Fruit fly (Drosophila melanogaster) whole organism, prepupa: Measurements from ENCODE around the gene CG15395.

Experiments used
- Blimp-1 ChIP-seq: fragments of 200-800 bp; sonication (Bioruptor generic); optimal IDR thresholded peaks from 3 replicates; lab custom pipeline; 2017; ENCODE audit warnings: missing biosample characterization, missing genetic modification characterization, mild to moderate bottlenecking, moderate library complexity, missing genetic modification reagents
- CG10631 ChIP-seq: fragments of 200-800 bp; sonication (Bioruptor generic); optimal IDR thresholded peaks from 2 replicates; lab custom pipeline; 2016; ENCODE audit warnings: missing biosample characterization, missing genetic modification characterization
- CG10669 ChIP-seq: fragments of 200-800 bp; sonication (Bioruptor generic); optimal IDR thresholded peaks from 3 replicates; lab custom pipeline; 2018; ENCODE audit warnings: missing biosample characterization, mild to moderate bottlenecking, missing genetic modification characterization, moderate library complexity
- CG11294 ChIP-seq: fragments of 200-800 bp; sonication (Bioruptor generic); IDR thresholded peaks from 2 replicates; pipeline ENCODE4 v1.3.6; 2022; ENCODE audit warnings: missing biosample characterization, missing genetic modification characterization
- CG11762 ChIP-seq: fragments of 200-800 bp; sonication (Bioruptor generic); optimal IDR thresholded peaks from 3 replicates; lab custom pipeline; 2016; ENCODE audit warnings: missing biosample characterization, missing genetic modification characterization; ENCODE audit not compliant: insufficient read depth
- CG11902 ChIP-seq: fragments of 200-800 bp; sonication (Bioruptor generic); optimal IDR thresholded peaks from 3 replicates; lab custom pipeline; 2016; ENCODE audit warnings: missing biosample characterization, missing genetic modification characterization
- CG1621 ChIP-seq: fragments of 200-800 bp; sonication (Bioruptor generic); optimal IDR thresholded peaks from 3 replicates; lab custom pipeline; 2018; ENCODE audit warnings: missing biosample characterization, mild to moderate bottlenecking, missing genetic modification characterization
- CG3032 ChIP-seq: fragments of 200-800 bp; optimal IDR thresholded peaks from 2 replicates; lab custom pipeline; 2019; ENCODE audit warnings: missing biosample characterization, mild to moderate bottlenecking, missing genetic modification characterization, moderate library complexity
- CG31627 ChIP-seq: fragments of 200-800 bp; sonication (Bioruptor generic); optimal IDR thresholded peaks from 3 replicates; lab custom pipeline; 2016; ENCODE audit warnings: missing biosample characterization, missing genetic modification characterization
- CG32006 ChIP-seq: fragments of 200-800 bp; sonication (Bioruptor generic); optimal IDR thresholded peaks from 3 replicates; lab custom pipeline; 2017; ENCODE audit warnings: missing biosample characterization, mild to moderate bottlenecking, missing genetic modification characterization
- CG34406 ChIP-seq: fragments of 200-800 bp; sonication (Bioruptor generic); optimal IDR thresholded peaks from 3 replicates; lab custom pipeline; 2016; ENCODE audit warnings: missing biosample characterization, missing genetic modification characterization
- CG3919 ChIP-seq: fragments of 200-800 bp; sonication (Bioruptor generic); optimal IDR thresholded peaks from 3 replicates; lab custom pipeline; 2016; ENCODE audit warnings: missing biosample characterization, missing genetic modification characterization
- CG4318 ChIP-seq: fragments of 200-800 bp; sonication (Bioruptor generic); optimal IDR thresholded peaks from 3 replicates; lab custom pipeline; 2017; ENCODE audit warnings: missing biosample characterization, mild to moderate bottlenecking, missing genetic modification characterization
- CG6163 ChIP-seq: fragments of 200-800 bp; sonication (Bioruptor generic); IDR thresholded peaks from 3 replicates; pipeline ENCODE4 v1.3.6; 2022; ENCODE audit warnings: missing biosample characterization, missing genetic modification characterization
- CG6276 ChIP-seq: fragments of 200-800 bp; sonication (Bioruptor generic); optimal IDR thresholded peaks from 2 replicates; lab custom pipeline; 2017; ENCODE audit warnings: missing biosample characterization, mild to moderate bottlenecking, missing genetic modification characterization
- CG6792 ChIP-seq: fragments of 200-800 bp; sonication (Bioruptor generic); optimal IDR thresholded peaks from 3 replicates; lab custom pipeline; 2016; ENCODE audit warnings: missing biosample characterization, missing genetic modification characterization
- CG6808 ChIP-seq: fragments of 200-800 bp; sonication (Bioruptor generic); optimal IDR thresholded peaks from 3 replicates; lab custom pipeline; 2017; ENCODE audit warnings: missing biosample characterization, missing genetic modification characterization, mild to moderate bottlenecking, moderate library complexity, missing genetic modification reagents
- CG6854 ChIP-seq: fragments of 200-800 bp; sonication (Bioruptor generic); optimal IDR thresholded peaks from 2 replicates; lab custom pipeline; 2017; ENCODE audit warnings: missing biosample characterization, mild to moderate bottlenecking, missing genetic modification characterization
- CG7368 ChIP-seq: fragments of 200-800 bp; sonication (Bioruptor generic); optimal IDR thresholded peaks from 3 replicates; lab custom pipeline; 2016; ENCODE audit warnings: missing biosample characterization, missing genetic modification characterization
- CG8119 ChIP-seq: fragments of 200-800 bp; sonication (Bioruptor generic); IDR thresholded peaks from 3 replicates; pipeline ENCODE4 v1.3.6; 2022; ENCODE audit warnings: missing biosample characterization, missing genetic modification characterization
- CG8632 ChIP-seq: fragments of 200-800 bp; sonication (Bioruptor generic); optimal IDR thresholded peaks from 3 replicates; lab custom pipeline; 2016; ENCODE audit warnings: missing biosample characterization, missing genetic modification characterization
- CG9139 ChIP-seq: fragments of 200-800 bp; sonication (Bioruptor generic); optimal IDR thresholded peaks from 3 replicates; lab custom pipeline; 2017; ENCODE audit warnings: missing biosample characterization, mild to moderate bottlenecking, missing genetic modification characterization
- Eip78C ChIP-seq: fragments of 200-800 bp; sonication (Bioruptor generic); peaks from one replicate; lab custom pipeline; 2016; ENCODE audit warnings: missing biosample characterization, missing genetic modification characterization
- Eip93F ChIP-seq: fragments of 200-800 bp; sonication (Bioruptor generic); optimal IDR thresholded peaks from 2 replicates; lab custom pipeline; 2016; ENCODE audit warnings: missing biosample characterization, mild to moderate bottlenecking, missing genetic modification characterization
- Ets96B ChIP-seq: fragments of 200-800 bp; optimal IDR thresholded peaks from 2 replicates; lab custom pipeline; 2019; ENCODE audit warnings: missing biosample characterization, mild to moderate bottlenecking, missing genetic modification characterization, moderate library complexity
- Gug ChIP-seq: fragments of 200-800 bp; sonication (Bioruptor generic); IDR thresholded peaks from 2 replicates; pipeline ENCODE4 v1.3.6; 2022; ENCODE audit warnings: missing biosample characterization, missing genetic modification characterization
- Hr38 ChIP-seq: sonication (Bioruptor generic); optimal IDR thresholded peaks from 2 replicates; lab custom pipeline; 2016; ENCODE audit warnings: missing biosample characterization, missing genetic modification characterization
- Hr4 ChIP-seq: fragments of 200-800 bp; sonication (Bioruptor generic); optimal IDR thresholded peaks from 3 replicates; lab custom pipeline; 2016; ENCODE audit warnings: missing biosample characterization, missing genetic modification characterization
- Lpt ChIP-seq: fragments of 200-800 bp; sonication (Bioruptor generic); optimal IDR thresholded peaks from 3 replicates; lab custom pipeline; 2016; ENCODE audit warnings: missing biosample characterization, missing genetic modification characterization
- Met ChIP-seq: fragments of 200-800 bp; sonication (Bioruptor generic); optimal IDR thresholded peaks from 3 replicates; lab custom pipeline; 2016; ENCODE audit warnings: missing biosample characterization, missing genetic modification characterization
- Smox ChIP-seq: fragments of 200-800 bp; sonication (Bioruptor generic); optimal IDR thresholded peaks from 3 replicates; lab custom pipeline; 2016; ENCODE audit warnings: missing biosample characterization, missing genetic modification characterization
- Sox102F ChIP-seq: fragments of 200-800 bp; sonication (Bioruptor generic); optimal IDR thresholded peaks from 2 replicates; lab custom pipeline; 2016; ENCODE audit warnings: missing biosample characterization, mild to moderate bottlenecking, missing genetic modification characterization
- Sox14 ChIP-seq: fragments of 200-800 bp; sonication (Bioruptor generic); optimal IDR thresholded peaks from 3 replicates; lab custom pipeline; 2016; ENCODE audit warnings: missing biosample characterization, missing genetic modification characterization
- Sox15 ChIP-seq: fragments of 200-800 bp; sonication (Bioruptor generic); optimal IDR thresholded peaks from 3 replicates; lab custom pipeline; 2016; ENCODE audit warnings: missing biosample characterization, missing genetic modification characterization
- acj6 ChIP-seq: fragments of 200-800 bp; sonication (Bioruptor generic); optimal IDR thresholded peaks from 3 replicates; lab custom pipeline; 2016; ENCODE audit warnings: missing biosample characterization, missing genetic modification characterization
- dac ChIP-seq: fragments of 200-800 bp; sonication (Bioruptor generic); optimal IDR thresholded peaks from 2 replicates; lab custom pipeline; 2017; ENCODE audit warnings: missing biosample characterization, mild to moderate bottlenecking, missing genetic modification characterization
- dsx ChIP-seq: fragments of 200-800 bp; optimal IDR thresholded peaks from 3 replicates; lab custom pipeline; 2019; ENCODE audit warnings: missing biosample characterization, mild to moderate bottlenecking, missing genetic modification characterization, moderate library complexity; ENCODE audit not compliant: poor library complexity, severe bottlenecking
- eg ChIP-seq: fragments of 200-800 bp; sonication (Bioruptor generic); IDR thresholded peaks from 3 replicates; pipeline ENCODE4 v1.3.6; 2022; ENCODE audit warnings: missing biosample characterization, missing genetic modification characterization
- esn ChIP-seq: fragments of 200-800 bp; sonication (Bioruptor generic); optimal IDR thresholded peaks from 2 replicates; lab custom pipeline; 2016; ENCODE audit warnings: missing biosample characterization, mild to moderate bottlenecking, missing genetic modification characterization, moderate library complexity
- fd85E ChIP-seq: fragments of 200-800 bp; sonication (Bioruptor generic); optimal IDR thresholded peaks from 3 replicates; lab custom pipeline; 2016; ENCODE audit warnings: missing biosample characterization, missing genetic modification characterization
- lz ChIP-seq: fragments of 200-800 bp; sonication (Bioruptor generic); optimal IDR thresholded peaks from 3 replicates; lab custom pipeline; 2016; ENCODE audit warnings: missing biosample characterization, missing genetic modification characterization
- net ChIP-seq: fragments of 200-800 bp; sonication (Bioruptor generic); optimal IDR thresholded peaks from 3 replicates; lab custom pipeline; 2016; ENCODE audit warnings: missing biosample characterization, missing genetic modification characterization
- pdm3 ChIP-seq: fragments of 200-800 bp; sonication (Bioruptor generic); optimal IDR thresholded peaks from 3 replicates; lab custom pipeline; 2016; ENCODE audit warnings: missing biosample characterization, missing genetic modification characterization
- salr ChIP-seq, 2 experiments: fragments of 200-800 bp; sonication (Bioruptor generic); optimal IDR thresholded peaks; 3 replicates each; lab custom pipeline; 2016 to 2018; ENCODE audit warnings: missing biosample characterization in 2 of 2, missing genetic modification characterization in 2 of 2, mild to moderate bottlenecking in 1 of 2
- spab ChIP-seq: fragments of 200-800 bp; sonication (Bioruptor generic); optimal IDR thresholded peaks from 2 replicates; lab custom pipeline; 2017; ENCODE audit warnings: missing biosample characterization, mild to moderate bottlenecking, missing genetic modification characterization, missing genetic modification reagents
- ss ChIP-seq, 2 experiments: fragments of 200-800 bp; sonication (Bioruptor generic); optimal IDR thresholded peaks; 2 replicates in 1 of 2; 3 replicates in 1 of 2; lab custom pipeline; 2017 to 2018; ENCODE audit warnings: mild to moderate bottlenecking in 2 of 2, missing biosample characterization in 2 of 2, missing genetic modification characterization in 2 of 2, moderate library complexity in 1 of 2
- svp ChIP-seq: fragments of 200-800 bp; sonication (Bioruptor generic); peaks from one replicate; lab custom pipeline; 2016; ENCODE audit warnings: missing biosample characterization, missing genetic modification characterization
- topi ChIP-seq: fragments of 200-800 bp; sonication (Bioruptor generic); optimal IDR thresholded peaks from 3 replicates; lab custom pipeline; 2016; ENCODE audit warnings: missing biosample characterization, missing genetic modification characterization

Gene CG15395

dm6 chr2L:2577361-2577737 lies 32.4 kb upstream of the CG15395 start, which contains the start of gene Elba2:
TSS of gene Elba2 (plus strand) at chr2L:2577687.
- no peak for TF ChIP-seq CG4318 (GFP tag; lab: Kevin White, UChicago)
- TF ChIP-seq dac: no peak
- TF ChIP-seq CG11762 (GFP tag; lab: Kevin White, UChicago): no peak
- TF ChIP-seq CG8119 (GFP tag; lab: Robert Waterston, UW): no peak
- TF ChIP-seq esn (GFP tag; lab: Kevin White, UChicago): no peak
- TF ChIP-seq topi: no peak
- no peak for TF ChIP-seq acj6 (GFP tag; lab: Kevin White, UChicago)
- TF ChIP-seq net (GFP tag; lab: Kevin White, UChicago): no peak
- no peak for TF ChIP-seq Met (GFP tag; lab: Kevin White, UChicago)
- TF ChIP-seq CG11294 (GFP tag; lab: Robert Waterston, UW): no peak
- TF ChIP-seq Gug (GFP tag; lab: Robert Waterston, UW): no peak

- no peak for TF ChIP-seq dsx (GFP tag; lab: Kevin White, UChicago)
- TF ChIP-seq CG7368 (GFP tag; lab: Kevin White, UChicago): no peak
- no peak for TF ChIP-seq salr (GFP tag; optimal IDR thresholded peaks at IDR 0.05; lab: Kevin White, UChicago)
- no peak for TF ChIP-seq Smox (GFP tag; lab: Kevin White, UChicago)
- TF ChIP-seq Blimp-1: no peak
- TF ChIP-seq CG6792 (GFP tag; lab: Kevin White, UChicago): no peak
- no peak for TF ChIP-seq ss (GFP tag; optimal IDR thresholded peaks at IDR 0.05; lab: Kevin White, UChicago)
- TF ChIP-seq esn (GFP tag; lab: Kevin White, UChicago): peak; percentile 31
- peak; percentile 3 for TF ChIP-seq CG31627 (GFP tag; lab: Kevin White, UChicago)
- no peak for TF ChIP-seq CG10631 (GFP tag; lab: Kevin White, UChicago)
- no peak for TF ChIP-seq Met (GFP tag; lab: Kevin White, UChicago)
- no peak for TF ChIP-seq Eip93F
- no peak for TF ChIP-seq acj6 (GFP tag; lab: Kevin White, UChicago)
- TF ChIP-seq CG6276 (GFP tag; lab: Kevin White, UChicago): no peak
- no peak for TF ChIP-seq lz
- no peak for TF ChIP-seq Ets96B
- TF ChIP-seq Sox102F (GFP tag; lab: Kevin White, UChicago): no peak
- no peak for TF ChIP-seq CG32006 (GFP tag; lab: Kevin White, UChicago)
- TF ChIP-seq CG11294 (GFP tag; lab: Robert Waterston, UW): no peak
- no peak for TF ChIP-seq Eip78C (GFP tag; lab: Kevin White, UChicago)
- TF ChIP-seq Sox14: peak; percentile 58
- no peak for TF ChIP-seq CG9139
- TF ChIP-seq dac: no peak
- no peak for TF ChIP-seq pdm3 (GFP tag; lab: Kevin White, UChicago)
- no peak for TF ChIP-seq svp (GFP tag; lab: Kevin White, UChicago)
- TF ChIP-seq CG3919 (GFP tag; lab: Kevin White, UChicago): no peak
- no peak for TF ChIP-seq CG11902 (GFP tag; lab: Kevin White, UChicago)
- no peak for TF ChIP-seq CG10669 (GFP tag; lab: Kevin White, UChicago)
- TF ChIP-seq Gug (GFP tag; lab: Robert Waterston, UW): no peak
- TF ChIP-seq spab (GFP tag; lab: Kevin White, UChicago): no peak
- no peak for TF ChIP-seq CG4318 (GFP tag; lab: Kevin White, UChicago)
- peak; percentile 26 for TF ChIP-seq CG3032 (tag; lab: Kevin White, UChicago)
- TF ChIP-seq Hr4 (GFP tag; lab: Kevin White, UChicago): no peak
- TF ChIP-seq CG6854 (GFP tag; lab: Kevin White, UChicago): no peak
- no peak for TF ChIP-seq eg (GFP tag; lab: Robert Waterston, UW)
- TF ChIP-seq CG34406 (GFP tag; lab: Kevin White, UChicago): no peak
- no peak for TF ChIP-seq CG6808 (GFP tag; lab: Kevin White, UChicago)
- no peak for TF ChIP-seq net (GFP tag; lab: Kevin White, UChicago)
- TF ChIP-seq CG1621 (tag; lab: Kevin White, UChicago): peak; percentile 33
- TF ChIP-seq Lpt (GFP tag; lab: Kevin White, UChicago): no peak
- no peak for TF ChIP-seq CG6163 (GFP tag; lab: Robert Waterston, UW)
- TF ChIP-seq Hr38: no peak
- no peak for TF ChIP-seq CG8119 (GFP tag; lab: Robert Waterston, UW)
- TF ChIP-seq Sox15 (GFP tag; lab: Kevin White, UChicago): no peak
- no peak for TF ChIP-seq fd85E (GFP tag; lab: Kevin White, UChicago)
- TF ChIP-seq CG8632 (GFP tag; lab: Kevin White, UChicago): no peak
These were observed 30.0 kb upstream of the CG15395 start, which contains the start of the genes ND-B17.2 and Arpc5 for dm6 chr2L:2579669-2580351. TSS of gene ND-B17.2 (minus strand) at chr2L:2580172. TSS of gene Arpc5 (plus strand) at chr2L:2580292.
